Worm (Caenorhabditis elegans) whole organism, L4 larva: ENCODE measurements around the gene vps-50.

Source experiments
- D1046.2 ChIP-seq: fragments of 200-800 bp; sonication (Bioruptor generic); IDR thresholded peaks from 2 replicates; pipeline ENCODE4 v1.3.6; 2022; ENCODE audit warnings: missing genetic modification characterization, missing compliant biosample characterization
- F26F4.8 ChIP-seq: fragments of 200-800 bp; sonication (Bioruptor generic); conservative IDR thresholded peaks from 2 replicates; pipeline ENCODE4 v1.3.6; 2022; ENCODE audit warnings: missing genetic modification characterization, missing compliant biosample characterization
- F37D6.2 ChIP-seq: sonication (generic microtip); optimal IDR thresholded peaks from 2 replicates; lab custom pipeline; 2016; ENCODE audit warnings: mild to moderate bottlenecking, missing genetic modification characterization, missing compliant biosample characterization
- Y48G9A.11 ChIP-seq: fragments of 200-800 bp; sonication (Bioruptor generic); IDR thresholded peaks from 2 replicates; pipeline ENCODE4 v1.3.6; 2022; ENCODE audit warnings: missing genetic modification reagents, missing genetic modification characterization, missing compliant biosample characterization
- Y5F2A.4 ChIP-seq: fragments of 200-800 bp; sonication (Bioruptor generic); optimal IDR thresholded peaks from 2 replicates; lab custom pipeline; 2018; ENCODE audit warnings: mild to moderate bottlenecking, missing genetic modification characterization, missing compliant biosample characterization
- aly-2 ChIP-seq: sonication (generic microtip); optimal IDR thresholded peaks from 2 replicates; lab custom pipeline; 2018; ENCODE audit warnings: missing biosample characterization, missing genetic modification characterization
- ama-1 ChIP-seq: fragments of 150-350 bp; optimal IDR thresholded peaks from 2 replicates; lab custom pipeline; 2014; ENCODE audit warnings: inconsistent platforms, mixed read lengths
- attf-4 ChIP-seq: sonication (generic microtip); optimal IDR thresholded peaks from 3 replicates; lab custom pipeline; 2017; ENCODE audit warnings: missing biosample characterization, missing genetic modification characterization
- ceh-20 ChIP-seq: fragments of 200-800 bp; sonication (Bioruptor generic); IDR thresholded peaks from 2 replicates; pipeline ENCODE4 v1.3.6; 2022; ENCODE audit warnings: missing genetic modification reagents, missing genetic modification characterization, missing compliant biosample characterization
- ceh-28 ChIP-seq: fragments of 150-350 bp; optimal IDR thresholded peaks from 2 replicates; lab custom pipeline; 2014; ENCODE audit warnings: missing biosample characterization, missing genetic modification reagents, missing genetic modification characterization
- ceh-44 ChIP-seq: fragments of 200-800 bp; sonication (Bioruptor generic); IDR thresholded peaks from 2 replicates; pipeline ENCODE4 v1.3.6; 2022; ENCODE audit warnings: missing genetic modification reagents, missing genetic modification characterization, missing compliant biosample characterization
- cey-2 ChIP-seq: sonication (generic microtip); optimal IDR thresholded peaks from 3 replicates; lab custom pipeline; 2017; ENCODE audit warnings: missing genetic modification characterization, mild to moderate bottlenecking, missing compliant biosample characterization, antibody characterized with exemption, borderline replicate concordance; ENCODE audit not compliant: insufficient read depth
- ctbp-1 ChIP-seq: fragments of 200-800 bp; sonication (Bioruptor generic); IDR thresholded peaks from 2 replicates; pipeline ENCODE4 v1.3.6; 2022; ENCODE audit warnings: missing genetic modification reagents, missing genetic modification characterization, missing compliant biosample characterization
- daf-16 ChIP-seq, 3 experiments: sonication (generic microtip); optimal IDR thresholded peaks; 2 replicates each; lab custom pipeline; 2016 to 2017; ENCODE audit warnings: missing genetic modification characterization in 3 of 3, missing genetic modification reagents in 3 of 3, mild to moderate bottlenecking in 2 of 3, missing compliant biosample characterization in 2 of 3, missing biosample characterization in 1 of 3, moderate library complexity in 1 of 3
- dmd-8 ChIP-seq: fragments of 200-800 bp; sonication (Bioruptor generic); IDR thresholded peaks from 2 replicates; pipeline ENCODE4 v1.3.6; 2022; ENCODE audit warnings: missing genetic modification characterization, missing compliant biosample characterization
- dmd-9 ChIP-seq: fragments of 200-800 bp; sonication (Bioruptor generic); IDR thresholded peaks from 2 replicates; pipeline ENCODE4 v1.3.6; 2022; ENCODE audit warnings: missing genetic modification reagents, missing genetic modification characterization, missing compliant biosample characterization
- egl-27 ChIP-seq: sonication (generic microtip); optimal IDR thresholded peaks from 3 replicates; lab custom pipeline; 2017; ENCODE audit warnings: missing biosample characterization, missing genetic modification reagents, missing genetic modification characterization
- egl-43 ChIP-seq: fragments of 200-800 bp; sonication (Bioruptor generic); IDR thresholded peaks from 2 replicates; pipeline ENCODE4 v1.3.6; 2022; ENCODE audit warnings: missing genetic modification reagents, missing genetic modification characterization, missing compliant biosample characterization
- fkh-10 ChIP-seq: fragments of 150-350 bp; optimal IDR thresholded peaks from 2 replicates; lab custom pipeline; 2014; ENCODE audit warnings: missing biosample characterization, missing genetic modification reagents, missing genetic modification characterization
- fos-1 ChIP-seq: fragments of 150-350 bp; optimal IDR thresholded peaks from 2 replicates; lab custom pipeline; 2014; ENCODE audit warnings: missing biosample characterization, missing genetic modification characterization
- hif-1 ChIP-seq, 2 experiments: sonication (generic microtip); optimal IDR thresholded peaks; 2 replicates each; lab custom pipeline; 2016 to 2017; ENCODE audit warnings: missing compliant biosample characterization in 2 of 2, missing genetic modification characterization in 2 of 2, missing genetic modification reagents in 2 of 2, missing genotype in 2 of 2, mild to moderate bottlenecking in 1 of 2
- hlh-11 ChIP-seq: fragments of 200-800 bp; sonication (Bioruptor generic); optimal IDR thresholded peaks from 2 replicates; lab custom pipeline; 2018; ENCODE audit warnings: mild to moderate bottlenecking, missing genetic modification characterization, missing compliant biosample characterization
- lin-39 ChIP-seq: fragments of 150-350 bp; optimal IDR thresholded peaks from 2 replicates; lab custom pipeline; 2014; ENCODE audit warnings: missing biosample characterization, missing genetic modification reagents, missing genetic modification characterization
- lsy-2 ChIP-seq, 2 experiments: fragments of 150-350 bp in 1 of 2; sonication (generic microtip) in 1 of 2; optimal IDR thresholded peaks; 2 replicates each; lab custom pipeline; 2014 to 2017; ENCODE audit warnings: missing biosample characterization in 2 of 2, missing genetic modification characterization in 2 of 2
- mdl-1 ChIP-seq, 2 experiments: fragments of 150-350 bp in 1 of 2; sonication (generic microtip) in 1 of 2; optimal IDR thresholded peaks; 2 replicates each; lab custom pipeline; 2014 to 2017; ENCODE audit warnings: missing biosample characterization in 2 of 2, missing genetic modification characterization in 2 of 2
- mdt-29 ChIP-seq: fragments of 200-800 bp; sonication (Bioruptor generic); IDR thresholded peaks from 2 replicates; pipeline ENCODE4 v1.3.6; 2022; ENCODE audit warnings: missing genetic modification reagents, missing genetic modification characterization, missing compliant biosample characterization
- mep-1 ChIP-seq: fragments of 150-350 bp; sonication (generic microtip); optimal IDR thresholded peaks from 3 replicates; lab custom pipeline; 2014; ENCODE audit warnings: missing biosample characterization, missing genetic modification characterization
- mxl-3 ChIP-seq: fragments of 200-800 bp; sonication (Bioruptor generic); optimal IDR thresholded peaks from 2 replicates; lab custom pipeline; 2018; ENCODE audit warnings: mild to moderate bottlenecking, missing genetic modification characterization, missing compliant biosample characterization
- nhr-102 ChIP-seq: sonication (generic microtip); optimal IDR thresholded peaks from 2 replicates; lab custom pipeline; 2016; ENCODE audit warnings: mild to moderate bottlenecking, missing genetic modification characterization, moderate library complexity, missing compliant biosample characterization
- nhr-11 ChIP-seq: fragments of 150-350 bp; optimal IDR thresholded peaks from 2 replicates; lab custom pipeline; 2014; ENCODE audit warnings: missing biosample characterization, missing genetic modification characterization
- nhr-111 ChIP-seq: fragments of 200-800 bp; sonication (Bioruptor generic); optimal IDR thresholded peaks from 2 replicates; lab custom pipeline; 2018; ENCODE audit warnings: mild to moderate bottlenecking, missing genetic modification characterization, missing compliant biosample characterization
- nhr-25 ChIP-seq: sonication (generic microtip); optimal IDR thresholded peaks from 2 replicates; lab custom pipeline; 2017; ENCODE audit warnings: missing genetic modification characterization, mild to moderate bottlenecking, missing compliant biosample characterization, antibody characterized with exemption, moderate library complexity, borderline replicate concordance; ENCODE audit not compliant: insufficient read depth
- nhr-48 ChIP-seq: sonication (generic microtip); optimal IDR thresholded peaks from 2 replicates; lab custom pipeline; 2016; ENCODE audit warnings: mild to moderate bottlenecking, missing genetic modification characterization, missing compliant biosample characterization
- nhr-76 ChIP-seq: fragments of 150-350 bp; optimal IDR thresholded peaks from 2 replicates; lab custom pipeline; 2014; ENCODE audit warnings: missing biosample characterization, missing genetic modification characterization
- nhr-77 ChIP-seq: fragments of 150-350 bp; optimal IDR thresholded peaks from 2 replicates; lab custom pipeline; 2014; ENCODE audit warnings: missing biosample characterization, missing genetic modification characterization
- rbr-2 ChIP-seq: sonication (generic microtip); optimal IDR thresholded peaks from 2 replicates; lab custom pipeline; 2016; ENCODE audit warnings: missing genotype, missing genetic modification characterization, missing compliant biosample characterization
- set-16 ChIP-seq: fragments of 200-800 bp; sonication (Bioruptor generic); IDR thresholded peaks from 2 replicates; pipeline ENCODE4 v1.3.6; 2022; ENCODE audit warnings: missing genetic modification reagents, missing genetic modification characterization, missing compliant biosample characterization
- skn-1 ChIP-seq: fragments of 150-350 bp; optimal IDR thresholded peaks from 2 replicates; lab custom pipeline; 2014; ENCODE audit warnings: missing biosample characterization, missing genetic modification characterization
- snpc-4 ChIP-seq: fragments of 150-350 bp; optimal IDR thresholded peaks from 2 replicates; lab custom pipeline; 2014; ENCODE audit warnings: missing biosample characterization, missing genetic modification characterization
- spr-1 ChIP-seq: sonication (generic microtip); optimal IDR thresholded peaks from 2 replicates; lab custom pipeline; 2016; ENCODE audit warnings: mild to moderate bottlenecking, missing genetic modification characterization, missing compliant biosample characterization
- tag-97 ChIP-seq: fragments of 200-800 bp; sonication (Bioruptor generic); IDR thresholded peaks from 2 replicates; pipeline ENCODE4 v1.3.6; 2022; ENCODE audit warnings: missing genetic modification characterization, missing compliant biosample characterization
- unc-130 ChIP-seq: sonication (generic microtip); optimal IDR thresholded peaks from 2 replicates; lab custom pipeline; 2016; ENCODE audit warnings: missing genetic modification reagents, missing genetic modification characterization, missing compliant biosample characterization
- unc-39 ChIP-seq: sonication (generic microtip); optimal IDR thresholded peaks from 2 replicates; lab custom pipeline; 2017; ENCODE audit warnings: missing biosample characterization, missing genetic modification characterization
- unc-62 ChIP-seq, 3 experiments: fragments of 150-350 bp in 1 of 3; sonication (generic microtip); optimal IDR thresholded peaks in 2 of 3; peaks in 1 of 3; 1 replicate in 1 of 3; 2 replicates in 2 of 3; lab custom pipeline; 2014 to 2017; ENCODE audit warnings: missing biosample characterization in 3 of 3, missing genetic modification characterization in 3 of 3, missing genetic modification reagents in 3 of 3, missing genotype in 1 of 3
- zag-1 ChIP-seq: fragments of 150-350 bp; optimal IDR thresholded peaks from 2 replicates; lab custom pipeline; 2014; ENCODE audit warnings: missing biosample characterization, missing genetic modification characterization
- zfp-2 ChIP-seq: sonication (generic microtip); optimal IDR thresholded peaks from 2 replicates; lab custom pipeline; 2016; ENCODE audit warnings: mild to moderate bottlenecking, missing genetic modification characterization, missing compliant biosample characterization
- zfp-3 ChIP-seq: fragments of 200-800 bp; sonication (Bioruptor generic); conservative IDR thresholded peaks from 2 replicates; pipeline ENCODE4 v1.3.6; 2022; ENCODE audit warnings: missing genetic modification reagents, missing genetic modification characterization, missing compliant biosample characterization
- zip-11 ChIP-seq: fragments of 200-800 bp; sonication (Bioruptor generic); IDR thresholded peaks from 2 replicates; pipeline ENCODE4 v1.3.6; 2022; ENCODE audit warnings: missing genetic modification characterization, missing compliant biosample characterization
- ztf-7 ChIP-seq: fragments of 150-350 bp; optimal IDR thresholded peaks from 2 replicates; lab custom pipeline; 2014; ENCODE audit warnings: missing biosample characterization, missing genetic modification characterization

The vps-50 gene

ce11 chrIII:10822494-10823113 is 46.4 kb upstream of the vps-50 start (continued):
- TF ChIP-seq ceh-28 (tag; lab: Kevin White, UChicago) (no peak), rbr-2 (tag; lab: Kevin White, UChicago) (no peak), Y48G9A.11 (GFP tag; lab: Robert Waterston, UW) (no peak), ztf-7 (tag; lab: Kevin White, UChicago) (peak; percentile 30), snpc-4 (tag; lab: Kevin White, UChicago) (no peak), set-16 (GFP tag; lab: Robert Waterston, UW) (no peak), aly-2 (tag; lab: Kevin White, UChicago) (no peak), nhr-11 (tag; lab: Kevin White, UChicago) (no peak), F37D6.2 (tag; lab: Kevin White, UChicago) (no peak), attf-4 (tag; lab: Kevin White, UChicago) (no peak), nhr-102 (tag; lab: Kevin White, UChicago) (peak; percentile 69), nhr-25 (tag; lab: Kevin White, UChicago) (no peak), nhr-76 (tag; lab: Kevin White, UChicago) (no peak), unc-62 (GFP tag; optimal IDR thresholded peaks at IDR 0.05 in 1 of 2; lab: Kevin White, UChicago) (no peak), unc-62 (tag; optimal IDR thresholded peaks at IDR 0.05; lab: Kevin White, UChicago) (no peak), tag-97 (GFP tag; lab: Robert Waterston, UW) (no peak), egl-43 (no peak), lsy-2 (tag; optimal IDR thresholded peaks at IDR 0.05; lab: Kevin White, UChicago) (no peak), skn-1 (no peak), lin-39 (no peak), Y5F2A.4 (GFP tag; lab: Kevin White, UChicago) (no peak), F26F4.8 (GFP tag; lab: Robert Waterston, UW) (no peak), zfp-3 (GFP tag; lab: Robert Waterston, UW) (no peak), ceh-20 (GFP tag; lab: Robert Waterston, UW) (0 out of 2 replicates have a peak, but pooled peaks have one; percentile 57), ctbp-1 (no peak), hif-1 (tag; optimal IDR thresholded peaks at IDR 0.05; lab: Kevin White, UChicago) (no peak), fkh-10 (no peak), dmd-9 (GFP tag; lab: Robert Waterston, UW) (no peak), zag-1 (no peak), unc-39 (tag; lab: Kevin White, UChicago) (no peak), mdt-29 (GFP tag; lab: Robert Waterston, UW) (no peak), D1046.2 (GFP tag; lab: Robert Waterston, UW) (no peak), mdl-1 (tag; optimal IDR thresholded peaks at IDR 0.05; lab: Kevin White, UChicago) (peak in 1 of 2 experiments; percentile 15), cey-2 (no peak), zip-11 (GFP tag; lab: Robert Waterston, UW) (no peak), unc-130 (no peak)

ce11 chrIII:10824206-10824605 is 44.8 kb upstream of the vps-50 start:
- TF ChIP-seq dmd-8, result no peak
- no peak for TF ChIP-seq mep-1 (tag; lab: Kevin White, UChicago)
- TF ChIP-seq zfp-3 (GFP tag; lab: Robert Waterston, UW), result no peak
- TF ChIP-seq ceh-44 (GFP tag; lab: Robert Waterston, UW), result no peak
- TF ChIP-seq spr-1 (tag; lab: Kevin White, UChicago), result no peak
- TF ChIP-seq nhr-11 (tag; lab: Kevin White, UChicago), result peak; percentile 21
- TF ChIP-seq hlh-11 (tag; lab: Kevin White, UChicago), result no peak
- TF ChIP-seq mxl-3 (GFP tag; lab: Kevin White, UChicago), result no peak
- no peak for TF ChIP-seq nhr-48 (tag; lab: Kevin White, UChicago)
- TF ChIP-seq nhr-25 (tag; lab: Kevin White, UChicago), result no peak
- TF ChIP-seq nhr-76 (tag; lab: Kevin White, UChicago), result no peak
- no peak for TF ChIP-seq nhr-77
- no peak for TF ChIP-seq egl-27 (tag; lab: Kevin White, UChicago)
- TF ChIP-seq ceh-20 (GFP tag; lab: Robert Waterston, UW), result no peak
- peak in 1 of 2 experiments; percentile 33 for TF ChIP-seq unc-62 (GFP tag; optimal IDR thresholded peaks at IDR 0.05 in 1 of 2; lab: Kevin White, UChicago)
- TF ChIP-seq unc-62 (tag; optimal IDR thresholded peaks at IDR 0.05; lab: Kevin White, UChicago), result no peak
- no peak for TF ChIP-seq attf-4 (tag; lab: Kevin White, UChicago)
- TF ChIP-seq fos-1 (tag; lab: Kevin White, UChicago), result no peak
- no peak for TF ChIP-seq nhr-102 (tag; lab: Kevin White, UChicago)
- TF ChIP-seq nhr-111 (GFP tag; lab: Kevin White, UChicago), result no peak
- no peak for TF ChIP-seq ama-1 (lab: Kevin White, UChicago)
- no peak for TF ChIP-seq zfp-2 (tag; lab: Kevin White, UChicago)
- TF ChIP-seq daf-16 (GFP tag; optimal IDR thresholded peaks at IDR 0.05; lab: Kevin White, UChicago), result peak in 1 of 2 experiments; percentile 21
- no peak for TF ChIP-seq daf-16 (tag; optimal IDR thresholded peaks at IDR 0.05; lab: Kevin White, UChicago)
- TF ChIP-seq aly-2 (tag; lab: Kevin White, UChicago), result no peak
